Fruit fly (Drosophila melanogaster) whole organism, prepupa: Measurements from ENCODE around the gene Chd64.

Experiments
- CG10669 ChIP-seq: fragments of 200-800 bp; sonication (Bioruptor generic); optimal IDR thresholded peaks from 3 replicates; lab custom pipeline; 2018; ENCODE audit warnings: missing biosample characterization, mild to moderate bottlenecking, missing genetic modification characterization, moderate library complexity
- CG11902 ChIP-seq: fragments of 200-800 bp; sonication (Bioruptor generic); optimal IDR thresholded peaks from 3 replicates; lab custom pipeline; 2016; ENCODE audit warnings: missing biosample characterization, missing genetic modification characterization
- CG15336 ChIP-seq: fragments of 200-800 bp; sonication (Bioruptor generic); IDR thresholded peaks from 2 replicates; pipeline ENCODE4 v1.3.6; 2022; ENCODE audit warnings: missing biosample characterization, missing genetic modification characterization
- CG1621 ChIP-seq: fragments of 200-800 bp; sonication (Bioruptor generic); optimal IDR thresholded peaks from 3 replicates; lab custom pipeline; 2018; ENCODE audit warnings: missing biosample characterization, mild to moderate bottlenecking, missing genetic modification characterization
- CG16779 ChIP-seq: fragments of 200-800 bp; sonication (Bioruptor generic); optimal IDR thresholded peaks from 3 replicates; lab custom pipeline; 2017; ENCODE audit warnings: missing biosample characterization, mild to moderate bottlenecking, missing genetic modification characterization
- CG31627 ChIP-seq: fragments of 200-800 bp; sonication (Bioruptor generic); optimal IDR thresholded peaks from 3 replicates; lab custom pipeline; 2016; ENCODE audit warnings: missing biosample characterization, missing genetic modification characterization
- CG32006 ChIP-seq: fragments of 200-800 bp; sonication (Bioruptor generic); optimal IDR thresholded peaks from 3 replicates; lab custom pipeline; 2017; ENCODE audit warnings: missing biosample characterization, mild to moderate bottlenecking, missing genetic modification characterization
- CG34406 ChIP-seq: fragments of 200-800 bp; sonication (Bioruptor generic); optimal IDR thresholded peaks from 3 replicates; lab custom pipeline; 2016; ENCODE audit warnings: missing biosample characterization, missing genetic modification characterization
- CG3919 ChIP-seq: fragments of 200-800 bp; sonication (Bioruptor generic); optimal IDR thresholded peaks from 3 replicates; lab custom pipeline; 2016; ENCODE audit warnings: missing biosample characterization, missing genetic modification characterization
- CG4318 ChIP-seq: fragments of 200-800 bp; sonication (Bioruptor generic); optimal IDR thresholded peaks from 3 replicates; lab custom pipeline; 2017; ENCODE audit warnings: missing biosample characterization, mild to moderate bottlenecking, missing genetic modification characterization
- CG6163 ChIP-seq: fragments of 200-800 bp; sonication (Bioruptor generic); IDR thresholded peaks from 3 replicates; pipeline ENCODE4 v1.3.6; 2022; ENCODE audit warnings: missing biosample characterization, missing genetic modification characterization
- CG6276 ChIP-seq: fragments of 200-800 bp; sonication (Bioruptor generic); optimal IDR thresholded peaks from 2 replicates; lab custom pipeline; 2017; ENCODE audit warnings: missing biosample characterization, mild to moderate bottlenecking, missing genetic modification characterization
- CG6792 ChIP-seq: fragments of 200-800 bp; sonication (Bioruptor generic); optimal IDR thresholded peaks from 3 replicates; lab custom pipeline; 2016; ENCODE audit warnings: missing biosample characterization, missing genetic modification characterization
- CG6854 ChIP-seq: fragments of 200-800 bp; sonication (Bioruptor generic); optimal IDR thresholded peaks from 2 replicates; lab custom pipeline; 2017; ENCODE audit warnings: missing biosample characterization, mild to moderate bottlenecking, missing genetic modification characterization
- CG7368 ChIP-seq: fragments of 200-800 bp; sonication (Bioruptor generic); optimal IDR thresholded peaks from 3 replicates; lab custom pipeline; 2016; ENCODE audit warnings: missing biosample characterization, missing genetic modification characterization
- CG8119 ChIP-seq: fragments of 200-800 bp; sonication (Bioruptor generic); IDR thresholded peaks from 3 replicates; pipeline ENCODE4 v1.3.6; 2022; ENCODE audit warnings: missing biosample characterization, missing genetic modification characterization
- CG8319 ChIP-seq: fragments of 200-800 bp; sonication (Bioruptor generic); optimal IDR thresholded peaks from 3 replicates; lab custom pipeline; 2016; ENCODE audit warnings: missing biosample characterization, missing genetic modification characterization
- CG8632 ChIP-seq: fragments of 200-800 bp; sonication (Bioruptor generic); optimal IDR thresholded peaks from 3 replicates; lab custom pipeline; 2016; ENCODE audit warnings: missing biosample characterization, missing genetic modification characterization
- CG9139 ChIP-seq: fragments of 200-800 bp; sonication (Bioruptor generic); optimal IDR thresholded peaks from 3 replicates; lab custom pipeline; 2017; ENCODE audit warnings: missing biosample characterization, mild to moderate bottlenecking, missing genetic modification characterization
- Eip75B ChIP-seq: fragments of 200-800 bp; sonication (Bioruptor generic); optimal IDR thresholded peaks from 3 replicates; lab custom pipeline; 2016; ENCODE audit warnings: missing biosample characterization, missing genetic modification characterization
- Eip78C ChIP-seq: fragments of 200-800 bp; sonication (Bioruptor generic); peaks from one replicate; lab custom pipeline; 2016; ENCODE audit warnings: missing biosample characterization, missing genetic modification characterization
- Eip93F ChIP-seq: fragments of 200-800 bp; sonication (Bioruptor generic); optimal IDR thresholded peaks from 2 replicates; lab custom pipeline; 2016; ENCODE audit warnings: missing biosample characterization, mild to moderate bottlenecking, missing genetic modification characterization
- Ets21C ChIP-seq: fragments of 200-800 bp; sonication (Bioruptor generic); optimal IDR thresholded peaks from 3 replicates; lab custom pipeline; 2016; ENCODE audit warnings: missing biosample characterization, missing genetic modification characterization
- OdsH ChIP-seq: fragments of 200-800 bp; sonication (Bioruptor generic); optimal IDR thresholded peaks from 3 replicates; lab custom pipeline; 2016; ENCODE audit warnings: missing biosample characterization, missing genetic modification characterization
- Smox ChIP-seq: fragments of 200-800 bp; sonication (Bioruptor generic); optimal IDR thresholded peaks from 3 replicates; lab custom pipeline; 2016; ENCODE audit warnings: missing biosample characterization, missing genetic modification characterization
- Sox102F ChIP-seq: fragments of 200-800 bp; sonication (Bioruptor generic); optimal IDR thresholded peaks from 2 replicates; lab custom pipeline; 2016; ENCODE audit warnings: missing biosample characterization, mild to moderate bottlenecking, missing genetic modification characterization
- Sox14 ChIP-seq: fragments of 200-800 bp; sonication (Bioruptor generic); optimal IDR thresholded peaks from 3 replicates; lab custom pipeline; 2016; ENCODE audit warnings: missing biosample characterization, missing genetic modification characterization
- cyc ChIP-seq: fragments of 200-800 bp; sonication (Bioruptor generic); optimal IDR thresholded peaks from 3 replicates; lab custom pipeline; 2016; ENCODE audit warnings: missing biosample characterization, missing genetic modification characterization
- dsx ChIP-seq: fragments of 200-800 bp; optimal IDR thresholded peaks from 3 replicates; lab custom pipeline; 2019; ENCODE audit warnings: missing biosample characterization, mild to moderate bottlenecking, missing genetic modification characterization, moderate library complexity; ENCODE audit not compliant: poor library complexity, severe bottlenecking
- eg ChIP-seq: fragments of 200-800 bp; sonication (Bioruptor generic); IDR thresholded peaks from 3 replicates; pipeline ENCODE4 v1.3.6; 2022; ENCODE audit warnings: missing biosample characterization, missing genetic modification characterization
- fd85E ChIP-seq: fragments of 200-800 bp; sonication (Bioruptor generic); optimal IDR thresholded peaks from 3 replicates; lab custom pipeline; 2016; ENCODE audit warnings: missing biosample characterization, missing genetic modification characterization
- fkh ChIP-seq: fragments of 200-800 bp; sonication (Bioruptor generic); optimal IDR thresholded peaks from 3 replicates; lab custom pipeline; 2017; ENCODE audit warnings: missing biosample characterization, mild to moderate bottlenecking, missing genetic modification characterization, moderate library complexity
- pdm3 ChIP-seq: fragments of 200-800 bp; sonication (Bioruptor generic); optimal IDR thresholded peaks from 3 replicates; lab custom pipeline; 2016; ENCODE audit warnings: missing biosample characterization, missing genetic modification characterization
- salr ChIP-seq, 2 experiments: fragments of 200-800 bp; sonication (Bioruptor generic); optimal IDR thresholded peaks; 3 replicates each; lab custom pipeline; 2016 to 2018; ENCODE audit warnings: missing biosample characterization in 2 of 2, missing genetic modification characterization in 2 of 2, mild to moderate bottlenecking in 1 of 2
- ss ChIP-seq, 2 experiments: fragments of 200-800 bp; sonication (Bioruptor generic); optimal IDR thresholded peaks; 2 replicates in 1 of 2; 3 replicates in 1 of 2; lab custom pipeline; 2017 to 2018; ENCODE audit warnings: mild to moderate bottlenecking in 2 of 2, missing biosample characterization in 2 of 2, missing genetic modification characterization in 2 of 2, moderate library complexity in 1 of 2
- svp ChIP-seq: fragments of 200-800 bp; sonication (Bioruptor generic); peaks from one replicate; lab custom pipeline; 2016; ENCODE audit warnings: missing biosample characterization, missing genetic modification characterization
- vri ChIP-seq: fragments of 200-800 bp; sonication (Bioruptor generic); optimal IDR thresholded peaks from 3 replicates; lab custom pipeline; 2016; ENCODE audit warnings: missing biosample characterization, mild to moderate bottlenecking, missing genetic modification characterization

Chd64 gene

dm6 chr3L:4108844-4109494 is 13.2 kb downstream of the Chd64 start (continued):
- TF ChIP-seq CG31627 (GFP tag; lab: Kevin White, UChicago) (peak; percentile 59), CG32006 (peak; percentile 88), CG6276 (peak; percentile 77), CG8319 (GFP tag; lab: Kevin White, UChicago) (peak; percentile 40), Smox (GFP tag; lab: Kevin White, UChicago) (peak; percentile 21), CG1621 (tag; lab: Kevin White, UChicago) (peak; percentile 0), pdm3 (peak; percentile 70), salr (GFP tag; optimal IDR thresholded peaks at IDR 0.05; lab: Kevin White, UChicago) (peak; percentile 2 to 60), Eip78C (GFP tag; lab: Kevin White, UChicago) (peak; percentile 94), CG10669 (GFP tag; lab: Kevin White, UChicago) (peak; percentile 59), cyc (GFP tag; lab: Kevin White, UChicago) (peak; percentile 52), CG4318 (peak; percentile 71), CG7368 (peak; percentile 37), eg (peak; percentile 71; the same call in 2 of the 3 replicates), OdsH (GFP tag; lab: Kevin White, UChicago) (peak; percentile 69), CG11902 (GFP tag; lab: Kevin White, UChicago) (peak; percentile 46), dsx (GFP tag; lab: Kevin White, UChicago) (peak; percentile 28), CG9139 (no peak), Sox102F (peak; percentile 61), CG34406 (GFP tag; lab: Kevin White, UChicago) (peak; percentile 56)

DNA sequence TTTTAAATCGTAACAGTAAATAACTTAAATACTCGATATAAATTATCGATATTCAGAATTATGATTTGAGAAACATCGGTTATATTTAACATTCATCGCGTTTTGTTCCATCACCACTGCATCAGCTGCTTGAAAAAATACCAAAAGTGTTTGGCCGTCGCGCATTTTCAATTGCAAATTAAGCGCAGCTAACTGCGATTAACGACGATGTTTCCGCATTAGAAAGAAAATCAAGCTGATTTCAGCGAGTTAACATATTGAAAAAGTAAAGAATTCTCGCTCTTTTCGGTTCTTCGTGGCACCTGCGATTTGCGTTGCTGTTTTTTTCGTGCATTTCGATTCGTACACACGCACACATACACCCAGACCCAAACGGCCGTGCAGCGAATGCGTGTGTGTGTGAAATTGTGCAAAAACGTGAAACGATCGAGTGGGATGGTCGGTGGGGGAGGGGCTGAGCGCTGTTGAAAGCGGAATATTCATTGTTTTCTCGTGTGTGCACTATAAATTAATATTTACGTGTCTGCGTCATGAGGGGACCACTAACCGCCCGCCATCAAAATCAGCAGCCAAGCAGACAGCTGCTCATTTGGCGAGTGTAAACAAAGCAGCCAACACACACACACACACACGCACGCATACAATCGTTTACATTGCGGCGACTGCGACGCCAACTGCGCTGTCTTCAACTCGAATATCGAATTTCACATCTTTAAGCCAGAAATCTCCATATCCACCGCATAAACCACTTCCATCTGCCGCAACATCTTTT is 13.9 kb downstream of the Chd64 start, which contains the start of gene Ack:
Gene Ack, plus strand, starts transcription at position 115 of the 772 bp plus-strand sequence.
- TF ChIP-seq CG6163 (0 out of 3 replicates have a peak, but pooled peaks have one; percentile 9), fkh (GFP tag; lab: Kevin White, UChicago) (peak; percentile 93), Eip75B (GFP tag; lab: Kevin White, UChicago) (no peak), vri (GFP tag; lab: Kevin White, UChicago) (peak; percentile 17), svp (GFP tag; lab: Kevin White, UChicago) (peak; percentile 15), CG6792 (GFP tag; lab: Kevin White, UChicago) (no peak), CG1621 (tag; lab: Kevin White, UChicago) (peak; percentile 28), Sox14 (peak; percentile 54), Eip78C (GFP tag; lab: Kevin White, UChicago) (peak; percentile 56), ss (GFP tag; optimal IDR thresholded peaks at IDR 0.05; lab: Kevin White, UChicago) (peak; percentile 41 to 49)

dm6 chr3L:4107120-4107519 is 15.1 kb downstream of the Chd64 start:
- no peak for TF ChIP-seq CG8119 (GFP tag; lab: Robert Waterston, UW)
- no peak for TF ChIP-seq CG8632 (GFP tag; lab: Kevin White, UChicago)
- no peak for TF ChIP-seq CG15336 (GFP tag; lab: Robert Waterston, UW)
- no peak for TF ChIP-seq CG16779 (tag; lab: Kevin White, UChicago)
- peak in 1 of 2 experiments; percentile 20 for TF ChIP-seq ss (GFP tag; optimal IDR thresholded peaks at IDR 0.05; lab: Kevin White, UChicago)
- TF ChIP-seq vri (GFP tag; lab: Kevin White, UChicago) = peak; percentile 80
- TF ChIP-seq CG3919 = no peak
- no peak for TF ChIP-seq CG6854 (GFP tag; lab: Kevin White, UChicago)
- TF ChIP-seq svp (GFP tag; lab: Kevin White, UChicago) = peak; percentile 77
- no peak for TF ChIP-seq CG6163
- no peak for TF ChIP-seq CG9139
- TF ChIP-seq CG6276 = peak; percentile 37
- TF ChIP-seq Eip78C (GFP tag; lab: Kevin White, UChicago) = peak; percentile 69
- no peak for TF ChIP-seq Ets21C (GFP tag; lab: Kevin White, UChicago)
- no peak for TF ChIP-seq eg
- peak; percentile 51 for TF ChIP-seq Eip93F (GFP tag; lab: Kevin White, UChicago)
- TF ChIP-seq Eip75B (GFP tag; lab: Kevin White, UChicago) = peak; percentile 20
- no peak for TF ChIP-seq fd85E (GFP tag; lab: Kevin White, UChicago)
